Fruit fly (Drosophila melanogaster) whole organism, wandering third instar larva: ENCODE results near the gene atilla.

ENCODE experiments used
- Abd-B ChIP-seq: fragments of >200 bp; optimal IDR thresholded peaks from 2 replicates; lab custom pipeline; 2017; ENCODE audit warnings: missing biosample characterization, missing genetic modification characterization
- CG9705 ChIP-seq: fragments of 200-800 bp; sonication (Bioruptor generic); optimal IDR thresholded peaks from 2 replicates; lab custom pipeline; 2018; ENCODE audit warnings: missing biosample characterization, mild to moderate bottlenecking, missing genetic modification characterization
- CrebA ChIP-seq: fragments of 200-800 bp; sonication (Bioruptor generic); optimal IDR thresholded peaks from 2 replicates; lab custom pipeline; 2016; ENCODE audit warnings: missing biosample characterization, mild to moderate bottlenecking, missing genetic modification characterization, borderline replicate concordance
- Dfd ChIP-seq: fragments of >200 bp; optimal IDR thresholded peaks from 2 replicates; lab custom pipeline; 2017; ENCODE audit warnings: missing biosample characterization, missing genetic modification characterization
- Dif ChIP-seq: fragments of 200-275, 200-300 bp; sonication (Bioruptor generic); optimal IDR thresholded peaks from 2 replicates; lab custom pipeline; 2018; ENCODE audit warnings: missing biosample characterization, missing genetic modification characterization; ENCODE audit not compliant: partially characterized antibody
- GATAd ChIP-seq: sonication (Bioruptor generic); optimal IDR thresholded peaks from 2 replicates; lab custom pipeline; 2016; ENCODE audit warnings: missing biosample characterization, missing genetic modification characterization
- HLH106 ChIP-seq: fragments of 200-800 bp; optimal IDR thresholded peaks from 3 replicates; lab custom pipeline; 2019; ENCODE audit warnings: missing biosample characterization, mild to moderate bottlenecking, missing genetic modification characterization, moderate library complexity
- Hnf4 ChIP-seq: fragments of 200-800 bp; sonication (Bioruptor generic); optimal IDR thresholded peaks from 2 replicates; lab custom pipeline; 2016; ENCODE audit warnings: missing biosample characterization, mild to moderate bottlenecking, missing genetic modification characterization
- Hr78 ChIP-seq: fragments of >200 bp; optimal IDR thresholded peaks from 2 replicates; lab custom pipeline; 2017; ENCODE audit warnings: missing biosample characterization, missing genetic modification characterization
- Hr83 ChIP-seq: fragments of 200-300 bp; sonication (Bioruptor generic); optimal IDR thresholded peaks from 2 replicates; lab custom pipeline; 2016; ENCODE audit warnings: missing biosample characterization, mild to moderate bottlenecking, missing genetic modification characterization, moderate library complexity; ENCODE audit not compliant: poor library complexity, severe bottlenecking
- Jra ChIP-seq: sonication (Bioruptor generic); optimal IDR thresholded peaks from 2 replicates; lab custom pipeline; 2016; ENCODE audit warnings: missing biosample characterization, missing genetic modification characterization
- Mio ChIP-seq: sonication (Bioruptor generic); optimal IDR thresholded peaks from 2 replicates; lab custom pipeline; 2016; ENCODE audit warnings: missing biosample characterization, missing genetic modification characterization
- Myc ChIP-seq: fragments of >200 bp; optimal IDR thresholded peaks from 2 replicates; lab custom pipeline; 2017
- N ChIP-seq: fragments of >200 bp; optimal IDR thresholded peaks from 2 replicates; lab custom pipeline; 2018; ENCODE audit warnings: missing biosample characterization, missing external identifiers, missing genetic modification characterization
- OdsH ChIP-seq: fragments of 200-800 bp; sonication (Bioruptor generic); optimal IDR thresholded peaks from 2 replicates; lab custom pipeline; 2016; ENCODE audit warnings: missing biosample characterization, mild to moderate bottlenecking, missing genetic modification characterization
- Rel ChIP-seq, 2 experiments: fragments of 200-800 bp; sonication (Bioruptor generic) in 1 of 2; optimal IDR thresholded peaks; 2 replicates in 1 of 2; 3 replicates in 1 of 2; lab custom pipeline; 2016 to 2019; ENCODE audit warnings: mild to moderate bottlenecking in 2 of 2, missing biosample characterization in 2 of 2, missing genetic modification characterization in 2 of 2, moderate library complexity in 1 of 2
- Sp1 ChIP-seq: fragments of 200-800 bp; sonication (Bioruptor generic); optimal IDR thresholded peaks from 3 replicates; lab custom pipeline; 2019; ENCODE audit warnings: missing biosample characterization, mild to moderate bottlenecking, missing genetic modification characterization, moderate library complexity
- Vsx2 ChIP-seq: fragments of 200-300, 225-300 bp; sonication (Bioruptor generic); optimal IDR thresholded peaks from 2 replicates; lab custom pipeline; 2018; ENCODE audit warnings: missing biosample characterization, missing genetic modification characterization; ENCODE audit not compliant: partially characterized antibody
- br ChIP-seq: fragments of 200-800 bp; sonication (Bioruptor generic); optimal IDR thresholded peaks from 2 replicates; lab custom pipeline; 2016; ENCODE audit warnings: missing biosample characterization, missing genetic modification characterization
- brk ChIP-seq: fragments of 200-800 bp; sonication (Bioruptor generic); optimal IDR thresholded peaks from 2 replicates; lab custom pipeline; 2016; ENCODE audit warnings: missing biosample characterization, mild to moderate bottlenecking, missing genetic modification characterization
- dl ChIP-seq, 2 experiments: fragments of 175-275, 200-275 bp in 1 of 2; fragments of 200-275 bp in 1 of 2; sonication (Bioruptor generic); optimal IDR thresholded peaks; lab custom pipeline; 2018; ENCODE audit warnings: mild to moderate bottlenecking in 2 of 2, missing biosample characterization in 2 of 2, missing genetic modification characterization in 2 of 2, moderate library complexity in 2 of 2; ENCODE audit not compliant: partially characterized antibody in 2 of 2, insufficient read depth in 1 of 2
- dmrt93B ChIP-seq: fragments of 200-800 bp; sonication (Bioruptor generic); optimal IDR thresholded peaks from 2 replicates; lab custom pipeline; 2018; ENCODE audit warnings: missing biosample characterization, mild to moderate bottlenecking, missing genetic modification characterization
- ey ChIP-seq: fragments of 200-800 bp; sonication (Bioruptor generic); optimal IDR thresholded peaks from 2 replicates; lab custom pipeline; 2016; ENCODE audit warnings: missing biosample characterization, missing genetic modification characterization
- foxo ChIP-seq, 2 experiments: fragments of 200-800 bp; sonication (Bioruptor generic); optimal IDR thresholded peaks; 2 replicates in 1 of 2; 3 replicates in 1 of 2; lab custom pipeline; 2016 to 2017; ENCODE audit warnings: missing biosample characterization in 2 of 2, missing genetic modification characterization in 2 of 2
- fru ChIP-seq: fragments of 200-800 bp; sonication (Bioruptor generic); optimal IDR thresholded peaks from 3 replicates; lab custom pipeline; 2016; ENCODE audit warnings: missing biosample characterization, mild to moderate bottlenecking, missing genetic modification characterization
- jim ChIP-seq: fragments of 175-275, 200-325 bp; sonication (Bioruptor generic); optimal IDR thresholded peaks from 2 replicates; lab custom pipeline; 2016; ENCODE audit warnings: missing biosample characterization, mild to moderate bottlenecking, missing genetic modification characterization
- lola ChIP-seq: fragments of >200 bp; optimal IDR thresholded peaks from 2 replicates; lab custom pipeline; 2017; ENCODE audit warnings: missing biosample characterization, missing genetic modification characterization
- pan ChIP-seq: fragments of >200 bp; optimal IDR thresholded peaks from 2 replicates; lab custom pipeline; 2017
- psq ChIP-seq: fragments of 200-800 bp; sonication (Bioruptor generic); optimal IDR thresholded peaks from 3 replicates; lab custom pipeline; 2017; ENCODE audit warnings: missing biosample characterization, mild to moderate bottlenecking, missing genetic modification characterization, moderate library complexity
- rgr ChIP-seq: fragments of 200-800 bp; sonication (Bioruptor generic); optimal IDR thresholded peaks from 3 replicates; lab custom pipeline; 2016; ENCODE audit warnings: missing biosample characterization, mild to moderate bottlenecking, missing genetic modification characterization
- sage ChIP-seq: fragments of 200-800 bp; sonication (Bioruptor generic); optimal IDR thresholded peaks from 2 replicates; lab custom pipeline; 2016; ENCODE audit warnings: missing biosample characterization, mild to moderate bottlenecking, missing genetic modification characterization
- sv ChIP-seq: fragments of 200-800 bp; sonication (Bioruptor generic); optimal IDR thresholded peaks from 3 replicates; lab custom pipeline; 2016; ENCODE audit warnings: missing biosample characterization, missing genetic modification characterization
- tai ChIP-seq: sonication (Bioruptor generic); optimal IDR thresholded peaks from 2 replicates; lab custom pipeline; 2016; ENCODE audit warnings: missing biosample characterization, missing genetic modification characterization
- usp ChIP-seq: fragments of >200 bp; optimal IDR thresholded peaks from 2 replicates; lab custom pipeline; 2017; ENCODE audit warnings: missing biosample characterization, missing genetic modification characterization
- woc ChIP-seq: sonication (Bioruptor generic); optimal IDR thresholded peaks from 2 replicates; lab custom pipeline; 2016; ENCODE audit warnings: missing biosample characterization, mild to moderate bottlenecking, missing genetic modification characterization

Gene atilla

DNA sequence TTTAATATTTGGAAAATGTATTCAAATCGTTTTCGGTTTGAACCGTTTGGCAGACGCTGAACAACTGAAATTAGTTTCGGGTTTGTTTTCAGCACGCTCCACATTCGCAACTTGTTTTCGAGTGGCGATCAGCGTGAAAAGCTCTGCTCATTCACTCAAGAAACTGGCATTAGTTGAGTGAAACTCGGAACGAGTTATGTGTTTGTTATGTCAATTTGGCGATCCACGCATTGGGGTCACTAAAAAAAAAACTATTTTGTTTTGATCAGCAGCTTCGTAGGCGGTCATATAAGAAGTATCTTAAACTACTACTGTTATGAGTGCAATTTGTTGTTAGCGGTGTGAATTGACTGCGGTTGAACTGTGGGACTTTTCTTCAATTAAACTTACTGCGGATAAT is at the start of gene atilla:
Gene atilla, minus strand, starts transcription at position 266 of the 400 bp plus-strand sequence.
- TF ChIP-seq lola (no peak), usp (GFP tag; lab: Kevin White, UChicago) (no peak), jim (GFP tag; lab: Kevin White, UChicago) (no peak), Hnf4 (GFP tag; lab: Kevin White, UChicago) (no peak), N (GFP tag; lab: Kevin White, UChicago) (no peak), Rel (GFP tag; optimal IDR thresholded peaks at IDR 0.05; lab: Kevin White, UChicago) (no peak), Rel (tag; optimal IDR thresholded peaks at IDR 0.05; lab: Kevin White, UChicago) (no peak), rgr (GFP tag; lab: Kevin White, UChicago) (no peak)
- TF ChIP-seq, all 38 proteins: peak for 0

DNA sequence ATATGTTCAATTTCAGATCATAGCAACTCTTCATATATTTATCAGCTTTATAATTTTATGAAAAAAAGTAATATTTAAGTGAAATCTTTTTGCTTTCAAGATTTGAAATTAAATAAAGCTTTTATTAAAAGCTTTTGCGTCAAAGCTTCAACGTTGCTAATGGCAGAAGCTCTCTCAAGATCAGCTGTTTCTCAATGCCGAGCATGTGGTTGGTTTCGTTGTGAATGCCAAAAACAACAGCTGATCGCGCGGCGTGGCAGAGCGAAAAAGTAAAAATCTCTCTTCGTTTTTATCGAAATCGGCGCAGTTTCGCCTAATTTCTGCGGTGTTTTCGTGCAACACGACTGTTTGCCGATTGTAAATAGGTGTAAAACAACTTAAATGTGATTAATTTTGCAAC is 29.9 kb upstream of the atilla start, which contains the start of gene CG31759:
Gene CG31759, plus strand, starts transcription at position 161 of the 400 bp plus-strand sequence.
- TF ChIP-seq psq (no peak), ey (GFP tag; lab: Kevin White, UChicago) (no peak), Rel (GFP tag; optimal IDR thresholded peaks at IDR 0.05; lab: Kevin White, UChicago) (no peak), Rel (tag; optimal IDR thresholded peaks at IDR 0.05; lab: Kevin White, UChicago) (no peak), sage (GFP tag; lab: Kevin White, UChicago) (no peak), Dfd (GFP tag; lab: Kevin White, UChicago) (no peak), Hr83 (GFP tag; lab: Kevin White, UChicago) (no peak), Vsx2 (no peak), woc (GFP tag; lab: Kevin White, UChicago) (no peak), dl (GFP tag; optimal IDR thresholded peaks at IDR 0.05; lab: Kevin White, UChicago; ENCODE audit: insufficient read depth in 1 of 2, partially characterized antibody in 2 of 2) (no peak)
- TF ChIP-seq, all 38 proteins: peak for 0

DNA sequence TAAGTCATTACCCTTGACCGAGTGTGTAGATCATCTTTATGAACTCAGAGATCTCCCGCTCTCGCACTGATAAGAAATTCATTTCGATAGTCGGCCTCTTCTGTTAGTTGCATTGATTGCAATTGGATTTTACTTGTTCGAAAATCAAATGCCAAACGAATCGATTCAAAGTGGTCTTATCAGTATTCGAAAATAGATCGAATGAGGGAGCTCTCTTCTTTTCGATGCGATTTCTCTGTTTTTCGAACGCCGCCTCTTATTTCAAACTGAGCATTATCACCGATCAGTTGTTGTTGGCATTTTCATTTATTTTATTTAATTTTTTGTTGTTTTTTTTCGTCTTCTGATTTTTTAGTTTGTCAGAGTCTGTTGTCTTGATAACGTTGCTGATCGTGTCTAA is 23.3 kb upstream of the atilla start:
- no peak for TF ChIP-seq tai (GFP tag; lab: Kevin White, UChicago)
- TF ChIP-seq Mio (GFP tag; lab: Kevin White, UChicago) = no peak
- no peak for TF ChIP-seq usp (GFP tag; lab: Kevin White, UChicago)
- no peak for TF ChIP-seq Rel (GFP tag; optimal IDR thresholded peaks at IDR 0.05; lab: Kevin White, UChicago)
- no peak for TF ChIP-seq Rel (tag; optimal IDR thresholded peaks at IDR 0.05; lab: Kevin White, UChicago)
- no peak for TF ChIP-seq sage (GFP tag; lab: Kevin White, UChicago)

DNA sequence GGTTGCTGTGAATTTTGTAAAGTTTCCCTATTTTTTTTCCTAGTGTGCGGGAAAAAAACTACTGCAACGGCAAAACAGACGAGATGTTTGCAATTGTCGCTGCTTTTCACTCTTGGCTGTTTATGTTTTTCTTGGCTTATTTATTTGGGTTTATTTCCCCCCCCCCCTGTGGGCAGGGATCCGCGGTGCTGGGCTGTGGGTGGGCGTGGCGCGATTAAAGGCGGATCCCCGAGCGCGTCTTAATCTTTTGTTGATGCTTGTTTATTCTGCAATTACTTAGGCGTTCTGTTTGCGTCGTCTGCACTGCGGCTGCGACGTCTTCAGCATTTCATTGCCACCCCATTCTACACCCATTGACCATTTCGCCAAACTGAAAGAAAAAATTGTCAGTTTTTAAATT is 17.2 kb upstream of the atilla start:
- no peak for TF ChIP-seq Vsx2
- TF ChIP-seq GATAd = no peak
- no peak for TF ChIP-seq jim (GFP tag; lab: Kevin White, UChicago)
- TF ChIP-seq fru (GFP tag; lab: Kevin White, UChicago) = no peak
- TF ChIP-seq tai (GFP tag; lab: Kevin White, UChicago) = no peak
- TF ChIP-seq sage (GFP tag; lab: Kevin White, UChicago) = no peak
- no peak for TF ChIP-seq Dfd (GFP tag; lab: Kevin White, UChicago)
- TF ChIP-seq CG9705 = no peak
- TF ChIP-seq Myc (lab: Kevin White, UChicago) = no peak
- TF ChIP-seq Dif (GFP tag; lab: Kevin White, UChicago) = no peak
- TF ChIP-seq Mio (GFP tag; lab: Kevin White, UChicago) = no peak
- TF ChIP-seq brk = no peak
- no peak for TF ChIP-seq Hnf4 (GFP tag; lab: Kevin White, UChicago)
- TF ChIP-seq, all 38 proteins: peak for 0

DNA sequence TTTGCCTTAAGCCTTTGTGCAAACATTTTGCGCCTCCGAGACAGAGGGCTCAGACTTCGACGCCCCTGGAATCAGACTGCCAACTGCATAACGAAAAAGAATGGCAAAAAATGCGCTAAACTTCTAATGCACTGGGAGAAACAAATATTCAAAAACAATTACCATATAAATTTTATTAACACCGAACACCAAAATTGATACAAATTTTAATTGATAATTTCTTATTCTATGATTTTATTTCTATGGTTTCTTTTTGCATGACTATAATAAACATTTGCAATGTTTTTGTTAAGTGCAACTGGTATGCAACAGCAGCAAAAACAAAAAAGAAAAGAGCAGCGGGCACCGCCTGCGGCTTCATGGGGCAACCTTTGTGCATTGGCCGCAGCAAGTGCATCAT is 15.3 kb upstream of the atilla start:
- TF ChIP-seq pan (no peak), dl (GFP tag; optimal IDR thresholded peaks at IDR 0.05; lab: Kevin White, UChicago; ENCODE audit: insufficient read depth in 1 of 2, partially characterized antibody in 2 of 2) (no peak), woc (GFP tag; lab: Kevin White, UChicago) (no peak), fru (GFP tag; lab: Kevin White, UChicago) (peak; percentile 37), Hr83 (GFP tag; lab: Kevin White, UChicago) (no peak), sage (GFP tag; lab: Kevin White, UChicago) (no peak), GATAd (no peak), Jra (GFP tag; lab: Kevin White, UChicago) (no peak), Hr78 (GFP tag; lab: Kevin White, UChicago) (no peak), N (GFP tag; lab: Kevin White, UChicago) (no peak), Rel (GFP tag; optimal IDR thresholded peaks at IDR 0.05; lab: Kevin White, UChicago) (no peak), Rel (tag; optimal IDR thresholded peaks at IDR 0.05; lab: Kevin White, UChicago) (no peak), tai (GFP tag; lab: Kevin White, UChicago) (no peak), rgr (GFP tag; lab: Kevin White, UChicago) (no peak), br (GFP tag; lab: Kevin White, UChicago) (peak; percentile 38), Mio (GFP tag; lab: Kevin White, UChicago) (no peak), OdsH (GFP tag; lab: Kevin White, UChicago) (peak; percentile 3), dmrt93B (GFP tag; lab: Kevin White, UChicago) (no peak), jim (GFP tag; lab: Kevin White, UChicago) (no peak), usp (GFP tag; lab: Kevin White, UChicago) (no peak), sv (GFP tag; lab: Kevin White, UChicago) (no peak), brk (no peak), Dif (GFP tag; lab: Kevin White, UChicago) (no peak), Vsx2 (no peak), Abd-B (no peak), Dfd (GFP tag; lab: Kevin White, UChicago) (no peak), HLH106 (tag; lab: Kevin White, UChicago) (peak; percentile 50), CrebA (GFP tag; lab: Kevin White, UChicago) (no peak), foxo (GFP tag; optimal IDR thresholded peaks at IDR 0.05; lab: Kevin White, UChicago) (peak in 1 of 2 experiments; percentile 35), Hnf4 (GFP tag; lab: Kevin White, UChicago) (no peak), CG9705 (no peak), ey (GFP tag; lab: Kevin White, UChicago) (peak; percentile 39), lola (no peak), Myc (lab: Kevin White, UChicago) (no peak), Sp1 (peak; percentile 50), psq (peak; percentile 9)
